Worm (Caenorhabditis elegans): ENCODE data around the gene sri-26.
A peak's percentile ranks its signal among the peaks of the same experiment; 100 is the strongest.

Gene sri-26

DNA sequence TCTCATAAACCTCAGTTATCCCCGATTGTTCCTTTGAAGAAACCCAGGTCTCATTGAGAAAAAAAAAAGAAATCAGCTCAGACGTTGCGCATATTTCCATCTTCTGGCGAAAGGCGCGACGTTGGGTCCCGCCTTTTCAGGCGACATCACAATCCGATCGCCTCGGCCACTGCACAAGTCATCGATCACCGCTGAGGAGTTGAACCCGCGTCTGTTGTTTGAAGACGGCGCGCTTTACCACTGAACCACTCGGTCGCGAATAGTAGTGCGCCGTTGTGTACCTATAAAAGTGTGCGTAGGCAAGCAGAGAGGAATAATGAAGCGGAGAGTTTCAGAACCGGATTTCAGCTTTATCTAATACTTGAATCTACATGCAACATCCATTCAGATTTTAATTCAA is 24.4 kb upstream of the sri-26 start, which contains the start of gene Y75B12B.11 (continued):
- TF ChIP-seq T23F11.4 (GFP tag; optimal IDR thresholded peaks at IDR 0.05) (peak; percentile 89), nfya-1 (tag; optimal IDR thresholded peaks at IDR 0.05) (peak; percentile 70), eyg-1 (tag; optimal IDR thresholded peaks at IDR 0.05) (peak; percentile 87), nhr-11 (tag; optimal IDR thresholded peaks at IDR 0.05) (no peak), pax-1 (tag; optimal IDR thresholded peaks at IDR 0.05) (no peak), tbx-7 (tag; optimal IDR thresholded peaks at IDR 0.05) (peak; percentile 59), lin-11 (tag; optimal IDR thresholded peaks at IDR 0.05) (peak; percentile 81), pat-9 (tag; optimal IDR thresholded peaks at IDR 0.05) (peak; percentile 88), ceh-34 (tag; optimal IDR thresholded peaks at IDR 0.05) (peak; percentile 88), unc-55 (GFP tag; optimal IDR thresholded peaks at IDR 0.05) (peak; percentile 8), fax-1 (tag; optimal IDR thresholded peaks at IDR 0.05) (peak; percentile 82), odd-2 (tag; optimal IDR thresholded peaks at IDR 0.05) (no peak), nhr-232 (tag; optimal IDR thresholded peaks at IDR 0.05) (peak; percentile 84), ceh-19 (GFP tag; optimal IDR thresholded peaks at IDR 0.05) (peak; percentile 93), ceh-24 (tag; optimal IDR thresholded peaks at IDR 0.05) (peak; percentile 84), F13H6.1 (tag; optimal IDR thresholded peaks at IDR 0.05) (peak; percentile 81)

DNA sequence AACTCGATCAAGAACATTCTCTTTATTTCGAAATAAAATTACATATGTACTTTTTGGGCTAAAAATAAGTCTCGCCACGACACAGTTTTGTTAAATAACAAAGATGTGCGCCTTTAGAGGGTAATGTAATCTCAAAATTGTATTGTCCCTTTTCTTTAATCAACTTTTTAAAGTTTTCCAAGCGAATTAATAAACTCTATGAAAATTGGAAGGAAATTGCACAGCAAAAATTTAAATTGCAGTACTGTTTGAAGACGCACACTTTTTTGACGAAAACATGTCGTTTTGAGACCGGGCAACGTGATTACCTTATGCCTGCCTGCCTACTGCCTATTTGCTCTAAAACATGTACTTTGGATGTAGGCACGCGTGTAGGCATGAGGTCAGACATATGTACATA is 23.3 kb upstream of the sri-26 start:
- TF ChIP-seq T23F11.4 (GFP tag; optimal IDR thresholded peaks at IDR 0.05) (no peak), ceh-24 (tag; optimal IDR thresholded peaks at IDR 0.05) (no peak), C08G9.2 (tag; optimal IDR thresholded peaks at IDR 0.05) (no peak), ttx-3 (tag; optimal IDR thresholded peaks at IDR 0.05) (no peak), ceh-45 (GFP tag; IDR thresholded peaks at IDR 0.05) (no peak), ztf-16 (tag; optimal IDR thresholded peaks at IDR 0.05) (no peak), mec-3 (tag; optimal IDR thresholded peaks at IDR 0.05; ENCODE audit: borderline replicate concordance) (no peak), ceh-6 (GFP tag; optimal IDR thresholded peaks at IDR 0.05) (no peak), rnt-1 (tag; optimal IDR thresholded peaks at IDR 0.05) (no peak), ceh-2 (tag; optimal IDR thresholded peaks at IDR 0.05) (no peak), unc-42 (tag; optimal IDR thresholded peaks at IDR 0.05) (no peak), lim-6 (tag; optimal IDR thresholded peaks at IDR 0.05) (no peak), eyg-1 (tag; optimal IDR thresholded peaks at IDR 0.05) (no peak), K02D7.2 (tag; optimal IDR thresholded peaks at IDR 0.05) (no peak), F13H6.1 (tag; optimal IDR thresholded peaks at IDR 0.05) (no peak), K09A11.1 (tag; optimal IDR thresholded peaks at IDR 0.05; ENCODE audit: insufficient read depth) (no peak), unc-3 (GFP tag; conservative IDR thresholded peaks at IDR 0.05) (no peak), unc-3 (tag; optimal IDR thresholded peaks at IDR 0.05) (no peak), madf-2 (tag; optimal IDR thresholded peaks at IDR 0.05) (no peak), hlh-8 (tag; optimal IDR thresholded peaks at IDR 0.05) (no peak), ceh-9 (tag; optimal IDR thresholded peaks at IDR 0.05) (no peak)

DNA sequence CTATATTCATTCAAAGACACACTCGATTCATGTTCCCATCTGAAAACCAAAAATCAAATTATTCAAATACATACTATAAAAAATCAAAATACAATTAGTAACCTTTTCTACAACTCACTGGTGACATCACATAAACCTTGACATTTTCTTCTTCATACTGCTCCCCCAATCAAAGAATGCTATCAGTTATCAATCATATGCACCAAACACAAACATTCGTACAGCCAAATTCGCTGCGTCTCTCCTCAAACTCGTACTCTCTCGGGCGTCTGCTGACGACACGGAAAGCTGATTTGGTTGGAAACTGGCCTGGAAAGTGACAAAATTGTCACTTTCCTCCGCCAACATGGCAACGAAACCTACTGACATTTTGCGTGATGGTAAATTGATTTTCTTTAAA is 22.9 kb upstream of the sri-26 start, which contains the start of gene plc-2:
plc-2 (plus strand) TSS at position 196 of the 400 bp plus-strand sequence.
- TF ChIP-seq pha-2 (tag; optimal IDR thresholded peaks at IDR 0.05) (no peak), pat-9 (tag; optimal IDR thresholded peaks at IDR 0.05) (no peak), ceh-9 (tag; optimal IDR thresholded peaks at IDR 0.05) (no peak), ceh-31 (tag; optimal IDR thresholded peaks at IDR 0.05) (no peak), rnt-1 (tag; optimal IDR thresholded peaks at IDR 0.05) (no peak)

- TF ChIP-seq K02D7.2 (tag; optimal IDR thresholded peaks at IDR 0.05) (no peak), rnt-1 (tag; optimal IDR thresholded peaks at IDR 0.05) (no peak), pat-9 (tag; optimal IDR thresholded peaks at IDR 0.05) (no peak), C38D4.7 (GFP tag; optimal IDR thresholded peaks at IDR 0.05) (no peak), ceh-34 (tag; optimal IDR thresholded peaks at IDR 0.05) (no peak), zip-5 (tag; optimal IDR thresholded peaks at IDR 0.05) (no peak), fkh-6 (tag; optimal IDR thresholded peaks at IDR 0.05) (no peak), ceh-6 (GFP tag; optimal IDR thresholded peaks at IDR 0.05) (no peak), elt-2 (tag; optimal IDR thresholded peaks at IDR 0.05) (no peak), lin-11 (tag; optimal IDR thresholded peaks at IDR 0.05) (no peak), pag-3 (tag; optimal IDR thresholded peaks at IDR 0.05; ENCODE audit: borderline replicate concordance) (no peak)
Measured at ce11 chrV:15193909-15194308, 21.4 kb upstream of the sri-26 start, which contains the start of gene Y75B12B.13. Y75B12B.13 (minus strand) TSS chrV:15194009.
